Worm (Caenorhabditis elegans) whole organism, early embryonic: Measurements from ENCODE around the gene mig-32.

Source experiments
- F13C5.2 ChIP-seq: sonication (generic microtip); optimal IDR thresholded peaks from 2 replicates; lab custom pipeline; 2017; ENCODE audit warnings: mild to moderate bottlenecking, missing genetic modification characterization, inconsistent platforms, missing compliant biosample characterization
- aly-1 ChIP-seq: sonication (generic microtip); optimal IDR thresholded peaks from 2 replicates; lab custom pipeline; 2016; ENCODE audit warnings: missing genetic modification characterization, missing compliant biosample characterization
- ama-1 ChIP-seq: fragments of 150-350 bp; optimal IDR thresholded peaks from 2 replicates; lab custom pipeline; 2014
- ceh-13 ChIP-seq: fragments of 200-800 bp; sonication (Bioruptor generic); optimal IDR thresholded peaks from 2 replicates; lab custom pipeline; 2018; ENCODE audit warnings: mild to moderate bottlenecking, missing genetic modification characterization, missing compliant biosample characterization
- ceh-36 ChIP-seq: sonication (generic microtip); optimal IDR thresholded peaks from 2 replicates; lab custom pipeline; 2016; ENCODE audit warnings: missing genetic modification characterization, inconsistent platforms, missing compliant biosample characterization
- ets-7 ChIP-seq: sonication (generic microtip); optimal IDR thresholded peaks from 2 replicates; lab custom pipeline; 2016; ENCODE audit warnings: missing genotype, missing genetic modification characterization, missing compliant biosample characterization
- flt-1 ChIP-seq: fragments of 200-800 bp; sonication (Bioruptor generic); IDR thresholded peaks from 2 replicates; pipeline ENCODE4 v1.3.6; 2022; ENCODE audit warnings: missing genetic modification characterization, missing compliant biosample characterization
- hmbx-1 ChIP-seq: sonication (generic microtip); optimal IDR thresholded peaks from 2 replicates; lab custom pipeline; 2016; ENCODE audit warnings: mild to moderate bottlenecking, missing genetic modification characterization, missing compliant biosample characterization
- hnd-1 ChIP-seq: sonication (generic microtip); optimal IDR thresholded peaks from 2 replicates; lab custom pipeline; 2016; ENCODE audit warnings: missing genetic modification characterization, missing compliant biosample characterization
- pes-1 ChIP-seq: fragments of 200-800 bp; sonication (Bioruptor generic); IDR thresholded peaks from 2 replicates; pipeline ENCODE4 v1.3.6; 2022; ENCODE audit warnings: missing genetic modification reagents, missing genetic modification characterization, missing compliant biosample characterization
- scrt-1 ChIP-seq: fragments of 200-800 bp; sonication (Bioruptor generic); IDR thresholded peaks from 2 replicates; pipeline ENCODE4 v1.3.6; 2022; ENCODE audit warnings: missing genetic modification characterization, missing compliant biosample characterization
- sea-1 ChIP-seq: fragments of 200-800 bp; sonication (Bioruptor generic); conservative IDR thresholded peaks from 2 replicates; pipeline ENCODE4 v1.3.6; 2022; ENCODE audit warnings: missing genetic modification characterization, missing compliant biosample characterization
- tbx-37 ChIP-seq: fragments of 200-800 bp; sonication (Bioruptor generic); conservative IDR thresholded peaks from 2 replicates; pipeline ENCODE4 v1.3.6; 2022; ENCODE audit warnings: missing genetic modification reagents, missing genetic modification characterization, missing compliant biosample characterization
- tra-4 ChIP-seq: sonication (generic microtip); optimal IDR thresholded peaks from 2 replicates; lab custom pipeline; 2017; ENCODE audit warnings: missing genetic modification characterization, missing compliant biosample characterization

DNA sequence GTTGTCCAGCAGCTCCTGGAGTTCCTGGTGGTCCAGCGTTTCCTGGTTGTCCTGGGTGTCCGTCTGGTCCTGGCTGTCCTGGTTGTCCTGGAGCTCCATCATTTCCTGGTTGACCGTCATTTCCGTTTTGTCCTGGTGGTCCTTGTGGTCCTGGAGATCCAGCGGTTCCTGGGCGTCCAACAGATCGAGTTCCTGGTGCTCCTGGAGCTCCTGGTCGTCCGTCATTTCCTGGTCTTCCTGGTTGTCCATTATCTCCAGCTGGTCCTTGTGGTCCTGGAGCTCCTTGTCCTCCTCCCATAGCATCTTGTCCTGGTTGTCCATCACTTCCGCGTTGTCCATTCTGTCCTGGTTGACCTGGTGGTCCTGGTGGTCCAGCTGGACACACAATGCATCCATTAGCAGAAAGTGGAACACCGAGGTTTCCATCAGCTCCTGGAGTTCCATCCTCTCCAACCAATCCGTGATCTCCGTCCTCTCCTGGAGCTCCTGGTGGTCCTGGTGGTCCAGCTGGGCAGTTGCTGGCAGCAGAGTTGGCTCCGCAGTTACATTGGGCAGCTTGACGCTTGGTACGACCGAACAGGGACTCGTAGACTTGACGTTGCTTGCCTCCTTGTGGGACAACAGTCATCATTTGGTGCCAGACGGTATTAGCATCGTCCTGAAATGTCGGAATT lies 17.1 kb upstream of the mig-32 start:
- TF ChIP-seq ama-1 (lab: Kevin White, UChicago) (no peak), ceh-36 (tag; lab: Kevin White, UChicago) (no peak), F13C5.2 (tag; lab: Kevin White, UChicago) (no peak), sea-1 (GFP tag; lab: Robert Waterston, UW) (no peak), ceh-13 (GFP tag; lab: Kevin White, UChicago) (no peak), hnd-1 (no peak), tra-4 (tag; lab: Kevin White, UChicago) (no peak), flt-1 (GFP tag; lab: Robert Waterston, UW) (no peak), hmbx-1 (tag; lab: Kevin White, UChicago) (no peak), scrt-1 (no peak), tbx-37 (GFP tag; lab: Robert Waterston, UW) (no peak), ets-7 (tag; lab: Kevin White, UChicago) (no peak), aly-1 (tag; lab: Kevin White, UChicago) (no peak), pes-1 (GFP tag; lab: Robert Waterston, UW) (no peak)
